Worm (Caenorhabditis elegans) whole organism, midembryonic: Measurements from ENCODE around the gene T19D7.7.

ENCODE experiments used
- T22C8.4 ChIP-seq: fragments of 200-800 bp; sonication (Bioruptor generic); IDR thresholded peaks from 2 replicates; pipeline ENCODE4 v1.3.6; 2022; ENCODE audit warnings: missing genetic modification characterization, missing compliant biosample characterization
- cog-1 ChIP-seq: sonication (generic microtip); optimal IDR thresholded peaks from 2 replicates; lab custom pipeline; 2016; ENCODE audit warnings: missing genetic modification characterization, missing compliant biosample characterization
- flt-1 ChIP-seq: fragments of 200-800 bp; sonication (Bioruptor generic); IDR thresholded peaks from 2 replicates; pipeline ENCODE4 v1.3.6; 2022; ENCODE audit warnings: missing genetic modification characterization, missing compliant biosample characterization
- med-1 ChIP-seq: sonication (generic microtip); optimal IDR thresholded peaks from 2 replicates; lab custom pipeline; 2017; ENCODE audit warnings: missing genetic modification characterization, mild to moderate bottlenecking, missing compliant biosample characterization, antibody characterized with exemption, missing genetic modification reagents; ENCODE audit not compliant: insufficient read depth
- ref-1 ChIP-seq: fragments of 200-800 bp; sonication (Bioruptor generic); conservative IDR thresholded peaks from 2 replicates; pipeline ENCODE4 v1.3.6; 2022; ENCODE audit warnings: missing genetic modification reagents, missing genetic modification characterization, missing compliant biosample characterization
- tab-1 ChIP-seq: fragments of 200-800 bp; sonication (Bioruptor generic); IDR thresholded peaks from 2 replicates; pipeline ENCODE4 v1.3.6; 2022; ENCODE audit warnings: missing genetic modification characterization, missing compliant biosample characterization
- ztf-23 ChIP-seq: fragments of 200-800 bp; sonication (Bioruptor generic); IDR thresholded peaks from 2 replicates; pipeline ENCODE4 v1.3.6; 2022; ENCODE audit warnings: missing genetic modification reagents, missing genetic modification characterization, missing compliant biosample characterization
- ztf-29 ChIP-seq: fragments of 200-800 bp; sonication (Bioruptor generic); IDR thresholded peaks from 2 replicates; pipeline ENCODE4 v1.3.6; 2022; ENCODE audit warnings: missing genetic modification reagents, missing genetic modification characterization, missing compliant biosample characterization

DNA sequence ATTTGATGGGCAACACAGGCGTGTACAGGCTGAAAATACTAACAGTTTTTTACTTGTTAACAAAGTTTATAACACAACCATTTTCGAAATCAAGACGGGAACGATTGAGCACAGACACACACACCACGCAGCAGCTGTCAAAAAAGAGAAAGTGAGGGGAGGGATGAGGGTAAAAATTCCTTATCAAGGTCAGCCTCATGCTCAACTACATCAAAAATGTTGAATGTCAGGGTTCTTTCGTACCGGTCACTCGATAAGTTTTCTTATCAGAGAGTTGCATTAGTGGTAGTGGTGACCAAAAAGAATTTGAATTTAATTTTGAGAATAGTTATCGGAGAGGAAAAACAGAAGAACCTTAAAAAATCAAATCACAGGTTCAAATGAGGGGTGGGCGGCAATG is 10.2 kb downstream of the T19D7.7 start, which contains the start of gene T19D7.6:
- TF ChIP-seq med-1 (GFP tag; lab: Kevin White, UChicago) (no peak), T22C8.4 (no peak), cog-1 (tag; lab: Kevin White, UChicago) (no peak), tab-1 (GFP tag; lab: Robert Waterston, UW) (no peak), ref-1 (GFP tag; lab: Robert Waterston, UW) (no peak), flt-1 (no peak), ztf-29 (no peak), ztf-23 (GFP tag; lab: Robert Waterston, UW) (no peak)
